Worm (Caenorhabditis elegans): ENCODE results near the gene Y75B8A.32.
A peak's percentile ranks its signal among the peaks of the same experiment; 100 is the strongest.

Gene Y75B8A.32

DNA sequence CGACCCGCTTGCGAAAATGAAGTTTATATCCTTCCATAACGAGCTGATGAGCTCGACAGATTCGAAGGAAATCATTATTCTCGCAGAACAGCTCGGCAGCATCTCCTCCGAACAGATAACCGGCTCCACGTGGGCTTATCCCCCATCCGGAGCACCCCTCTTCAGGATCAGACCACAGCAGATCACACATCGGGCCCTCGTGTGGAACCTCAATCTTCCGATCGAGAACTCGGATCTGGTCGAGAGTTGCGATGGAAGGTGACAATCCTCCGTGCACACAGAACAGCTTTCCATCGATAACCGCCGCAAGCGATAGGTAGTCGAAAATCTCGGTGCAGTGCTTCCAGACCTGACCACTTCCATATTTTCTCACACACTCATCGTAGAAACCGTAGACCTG, 17.3 kb upstream of the Y75B8A.32 start:
- no peak for TF ChIP-seq ceh-13 (GFP tag; optimal IDR thresholded peaks at IDR 0.05)
- no peak for TF ChIP-seq ceh-36 (tag; optimal IDR thresholded peaks at IDR 0.05)
- TF ChIP-seq scrt-1 (GFP tag; IDR thresholded peaks at IDR 0.05) = no peak
- TF ChIP-seq flt-1 (GFP tag; IDR thresholded peaks at IDR 0.05) = no peak
- TF ChIP-seq tbx-37 (GFP tag; conservative IDR thresholded peaks at IDR 0.05) = no peak
- TF ChIP-seq tra-4 (tag; optimal IDR thresholded peaks at IDR 0.05) = no peak
- no peak for TF ChIP-seq aly-1 (tag; optimal IDR thresholded peaks at IDR 0.05)
- no peak for TF ChIP-seq tbx-11 (GFP tag; IDR thresholded peaks at IDR 0.05)
- no peak for TF ChIP-seq hmg-4 (GFP tag; optimal IDR thresholded peaks at IDR 0.05)
- TF ChIP-seq B0310.2 (tag; optimal IDR thresholded peaks at IDR 0.05) = no peak

DNA sequence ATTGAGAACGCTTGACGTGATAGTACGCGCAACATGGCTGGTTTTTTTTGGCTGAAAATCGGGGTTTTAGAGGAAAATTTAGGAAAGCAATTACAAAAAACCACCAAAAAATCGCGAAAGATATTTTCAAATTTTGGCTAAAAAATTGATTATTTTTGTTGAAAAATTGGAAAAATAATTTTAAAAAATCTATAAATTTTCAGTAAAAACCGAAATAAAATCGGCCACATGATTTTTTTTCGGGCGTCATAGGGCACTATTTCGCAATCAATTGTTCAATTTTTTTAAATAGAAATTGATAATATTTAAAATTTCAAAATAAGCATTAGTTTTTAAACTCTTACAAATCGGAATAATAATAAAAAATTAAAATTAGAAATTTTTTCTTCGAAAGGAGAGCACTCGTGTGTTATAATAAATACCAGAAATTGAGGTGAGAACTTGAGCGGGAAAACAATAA, 15.5 kb upstream of the Y75B8A.32 start, which contains the start of gene glrx-5:
glrx-5 (minus strand) TSS at position 51 of the 460 bp plus-strand sequence.
- TF ChIP-seq aly-1 (tag; optimal IDR thresholded peaks at IDR 0.05) (no peak), tra-4 (tag; optimal IDR thresholded peaks at IDR 0.05) (no peak), tbx-37 (GFP tag; conservative IDR thresholded peaks at IDR 0.05) (no peak), ceh-13 (GFP tag; optimal IDR thresholded peaks at IDR 0.05) (no peak), F13C5.2 (tag; optimal IDR thresholded peaks at IDR 0.05) (no peak), hmbx-1 (tag; optimal IDR thresholded peaks at IDR 0.05) (no peak), tbx-11 (GFP tag; IDR thresholded peaks at IDR 0.05) (no peak), sea-1 (GFP tag; conservative IDR thresholded peaks at IDR 0.05) (no peak), ets-7 (tag; optimal IDR thresholded peaks at IDR 0.05) (no peak), flt-1 (GFP tag; IDR thresholded peaks at IDR 0.05) (no peak), ama-1 (optimal IDR thresholded peaks at IDR 0.05) (no peak), B0310.2 (tag; optimal IDR thresholded peaks at IDR 0.05) (no peak), pes-1 (GFP tag; IDR thresholded peaks at IDR 0.05) (no peak), scrt-1 (GFP tag; IDR thresholded peaks at IDR 0.05) (no peak), hnd-1 (tag; optimal IDR thresholded peaks at IDR 0.05) (no peak), ceh-36 (tag; optimal IDR thresholded peaks at IDR 0.05) (no peak), hmg-4 (GFP tag; optimal IDR thresholded peaks at IDR 0.05) (no peak)

DNA sequence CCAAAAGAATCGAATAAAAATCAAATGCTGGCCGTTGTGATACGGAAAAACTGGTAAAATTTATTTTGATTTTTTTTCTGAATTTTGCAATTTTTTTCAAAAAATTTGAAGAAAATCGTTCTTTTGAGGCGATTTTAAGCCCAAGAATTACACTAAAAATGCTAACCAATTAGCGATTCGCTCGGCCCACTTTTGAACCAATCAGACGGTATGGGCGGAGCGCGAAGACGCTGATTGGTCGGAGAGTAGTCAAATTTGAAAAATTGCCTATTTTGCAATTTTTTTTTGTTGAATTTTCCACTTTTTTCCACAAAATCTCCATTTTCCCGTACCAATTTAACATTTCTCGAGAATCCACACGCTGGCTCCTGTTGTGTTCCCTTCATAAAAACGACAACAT, 14.9 kb upstream of the Y75B8A.32 start:
- TF ChIP-seq scrt-1 (GFP tag; IDR thresholded peaks at IDR 0.05) (no peak), ets-7 (tag; optimal IDR thresholded peaks at IDR 0.05) (no peak), hmbx-1 (tag; optimal IDR thresholded peaks at IDR 0.05) (no peak), hmg-4 (GFP tag; optimal IDR thresholded peaks at IDR 0.05) (no peak), F13C5.2 (tag; optimal IDR thresholded peaks at IDR 0.05) (no peak), hnd-1 (tag; optimal IDR thresholded peaks at IDR 0.05) (no peak), pes-1 (GFP tag; IDR thresholded peaks at IDR 0.05) (no peak), ama-1 (optimal IDR thresholded peaks at IDR 0.05) (no peak), sea-1 (GFP tag; conservative IDR thresholded peaks at IDR 0.05) (no peak), B0310.2 (tag; optimal IDR thresholded peaks at IDR 0.05) (no peak), tbx-11 (GFP tag; IDR thresholded peaks at IDR 0.05) (no peak)

DNA sequence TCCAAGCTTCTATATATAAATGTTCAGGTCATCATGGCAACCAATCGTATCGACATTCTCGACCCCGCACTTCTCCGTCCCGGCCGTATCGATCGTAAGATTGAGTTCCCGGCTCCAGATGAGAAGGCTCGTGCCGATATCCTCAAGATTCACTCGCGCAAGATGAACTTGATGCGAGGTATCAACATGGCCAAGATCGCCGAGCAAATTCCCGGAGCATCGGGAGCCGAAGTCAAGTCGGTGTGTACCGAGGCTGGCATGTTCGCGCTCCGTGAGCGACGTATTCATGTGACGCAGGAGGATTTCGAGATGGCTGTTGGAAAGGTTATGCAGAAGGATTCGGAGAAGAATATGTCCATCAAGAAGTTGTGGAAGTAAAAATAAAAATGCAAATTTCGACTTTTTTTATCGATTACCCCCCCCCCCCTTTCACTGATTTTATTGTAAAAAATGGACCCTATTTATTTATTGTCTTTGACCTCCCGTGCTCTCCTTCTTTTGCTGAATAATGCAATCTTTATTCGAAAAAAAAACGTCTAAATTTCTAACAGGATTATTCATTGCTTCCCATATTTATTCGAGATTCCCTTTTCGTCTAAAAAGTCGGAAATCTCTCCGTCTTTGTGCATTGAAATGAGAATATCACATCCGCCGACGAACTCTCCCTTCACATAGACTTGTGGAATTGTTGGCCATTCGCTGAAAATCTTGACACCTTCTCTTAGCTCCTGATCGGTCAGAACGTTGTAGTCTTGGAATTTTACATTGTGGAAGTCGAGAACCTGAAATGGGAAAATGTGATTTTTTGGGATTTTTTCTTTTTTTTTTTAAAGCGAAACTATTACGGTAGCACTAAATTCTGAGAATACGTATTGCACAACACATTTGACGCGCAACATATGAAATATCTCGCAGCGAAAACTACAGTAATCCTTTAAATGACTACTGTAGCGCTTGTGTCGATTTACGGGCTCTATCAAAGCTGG, 14.0 kb upstream of the Y75B8A.32 start:
- TF ChIP-seq ets-7 (tag; optimal IDR thresholded peaks at IDR 0.05) = no peak
- no peak for TF ChIP-seq sea-1 (GFP tag; conservative IDR thresholded peaks at IDR 0.05)
- TF ChIP-seq pes-1 (GFP tag; IDR thresholded peaks at IDR 0.05) = no peak
- TF ChIP-seq aly-1 (tag; optimal IDR thresholded peaks at IDR 0.05) = no peak
- no peak for TF ChIP-seq ceh-36 (tag; optimal IDR thresholded peaks at IDR 0.05)
- no peak for TF ChIP-seq B0310.2 (tag; optimal IDR thresholded peaks at IDR 0.05)
- TF ChIP-seq ceh-13 (GFP tag; optimal IDR thresholded peaks at IDR 0.05) = no peak
- TF ChIP-seq hmg-4 (GFP tag; optimal IDR thresholded peaks at IDR 0.05) = no peak
- TF ChIP-seq scrt-1 (GFP tag; IDR thresholded peaks at IDR 0.05) = no peak

DNA sequence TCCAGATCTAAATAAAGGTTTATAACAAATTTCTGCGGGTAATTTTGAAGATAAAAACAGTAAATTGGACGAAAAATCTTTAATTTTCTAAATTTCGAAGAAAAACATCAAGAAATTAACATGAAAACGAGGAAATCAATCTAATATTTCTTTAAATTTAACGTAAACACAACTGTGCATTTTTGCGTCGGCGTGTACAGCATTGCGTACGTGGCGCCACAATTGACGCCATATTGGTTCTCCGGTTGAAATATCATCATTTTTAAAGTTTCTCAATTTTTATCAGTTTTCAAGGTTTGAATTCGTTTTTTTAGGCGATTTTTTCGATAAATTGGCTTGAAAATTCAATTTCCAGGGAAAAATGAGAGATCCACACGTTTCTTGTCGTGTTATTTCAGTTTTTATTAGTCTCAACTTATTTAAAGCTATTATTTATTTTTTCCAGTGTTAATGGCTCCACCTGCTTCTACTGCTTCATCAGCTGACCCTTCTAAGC, 11.7 kb upstream of the Y75B8A.32 start, which contains the start of gene rpt-6:
rpt-6 (plus strand) TSS at position 446 of the 496 bp plus-strand sequence.
- TF ChIP-seq F13C5.2 (tag; optimal IDR thresholded peaks at IDR 0.05) = no peak

DNA sequence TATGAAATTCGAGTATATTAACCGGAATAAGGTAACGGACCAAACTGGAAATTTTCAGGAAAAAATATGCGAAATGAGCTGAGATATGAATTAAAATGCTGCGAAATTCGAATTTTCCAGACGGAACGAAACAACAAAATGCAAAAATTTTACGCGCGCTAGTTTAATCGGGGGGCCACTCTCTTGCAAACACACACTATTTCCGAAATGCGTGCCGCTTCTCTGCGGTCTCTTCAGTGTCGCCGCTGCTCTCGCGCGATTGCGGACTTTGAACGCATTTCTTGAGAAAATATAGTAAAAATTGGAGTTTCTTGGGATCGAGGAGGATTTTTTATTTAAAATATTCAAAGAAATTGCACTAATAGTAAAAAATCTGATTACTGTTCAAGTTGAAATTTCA, 11.1 kb upstream of the Y75B8A.32 start:
- no peak for TF ChIP-seq tra-4 (tag; optimal IDR thresholded peaks at IDR 0.05)
- no peak for TF ChIP-seq ets-7 (tag; optimal IDR thresholded peaks at IDR 0.05)
- TF ChIP-seq hnd-1 (tag; optimal IDR thresholded peaks at IDR 0.05) = no peak
- TF ChIP-seq ceh-36 (tag; optimal IDR thresholded peaks at IDR 0.05) = no peak
- no peak for TF ChIP-seq pes-1 (GFP tag; IDR thresholded peaks at IDR 0.05)
- TF ChIP-seq scrt-1 (GFP tag; IDR thresholded peaks at IDR 0.05) = no peak
- no peak for TF ChIP-seq B0310.2 (tag; optimal IDR thresholded peaks at IDR 0.05)
- TF ChIP-seq F13C5.2 (tag; optimal IDR thresholded peaks at IDR 0.05) = no peak
- no peak for TF ChIP-seq flt-1 (GFP tag; IDR thresholded peaks at IDR 0.05)
- TF ChIP-seq tbx-11 (GFP tag; IDR thresholded peaks at IDR 0.05) = no peak
- no peak for TF ChIP-seq sea-1 (GFP tag; conservative IDR thresholded peaks at IDR 0.05)
- TF ChIP-seq hmg-4 (GFP tag; optimal IDR thresholded peaks at IDR 0.05) = no peak
- no peak for TF ChIP-seq tbx-37 (GFP tag; conservative IDR thresholded peaks at IDR 0.05)

DNA sequence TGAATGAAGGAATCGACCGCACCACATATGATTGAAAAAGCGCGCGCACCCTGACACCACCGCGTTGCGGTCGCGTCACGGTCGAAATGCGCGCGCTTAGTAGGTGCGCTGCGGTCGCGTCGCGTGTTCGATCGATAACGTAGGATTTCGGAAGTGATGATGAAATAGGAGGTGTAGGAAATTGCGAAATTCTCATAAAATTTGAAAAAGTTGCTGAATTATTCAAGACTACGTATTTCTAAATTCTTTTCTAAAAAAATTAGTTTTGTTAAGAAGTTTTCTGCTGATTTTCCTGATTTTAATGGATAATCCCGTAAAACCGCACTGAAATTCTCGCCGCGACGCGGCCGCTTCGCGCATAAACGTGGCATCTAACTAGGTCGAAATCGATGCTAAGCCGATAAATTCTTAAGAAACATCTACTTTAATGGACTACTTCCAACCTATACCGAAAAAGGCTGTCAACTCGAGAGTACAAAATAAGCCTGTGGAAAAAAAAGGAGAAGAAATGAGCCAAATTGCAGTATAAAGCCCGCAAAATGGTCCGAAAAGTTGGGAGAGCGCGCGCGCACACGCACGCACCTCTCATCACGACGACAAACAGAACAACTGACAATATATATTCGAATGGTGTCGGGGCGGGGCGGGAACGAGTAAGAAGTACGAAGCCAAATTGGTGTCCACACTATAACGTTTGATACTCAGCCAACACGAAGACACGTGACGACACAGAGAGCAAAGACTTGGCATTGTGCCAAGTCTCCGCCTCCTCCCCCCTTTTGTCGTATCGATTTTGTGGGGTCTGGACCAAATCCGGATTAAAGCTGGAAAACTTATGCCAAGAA, 10.3 kb upstream of the Y75B8A.32 start, which contains the start of gene his-72:
his-72 (minus strand) TSS at position 589 of the 845 bp plus-strand sequence.
- TF ChIP-seq B0310.2 (tag; optimal IDR thresholded peaks at IDR 0.05) = peak; percentile 45
- peak; percentile 57; the same call in 1 of the 2 replicates for TF ChIP-seq pes-1 (GFP tag; IDR thresholded peaks at IDR 0.05)
- no peak for TF ChIP-seq tra-4 (tag; optimal IDR thresholded peaks at IDR 0.05)
- peak; percentile 14 for TF ChIP-seq F13C5.2 (tag; optimal IDR thresholded peaks at IDR 0.05)
- TF ChIP-seq ceh-36 (tag; optimal IDR thresholded peaks at IDR 0.05) = peak; percentile 16
- peak; percentile 97 for TF ChIP-seq ama-1 (optimal IDR thresholded peaks at IDR 0.05)
- peak; percentile 55 for TF ChIP-seq hmg-4 (GFP tag; optimal IDR thresholded peaks at IDR 0.05)
- no peak for TF ChIP-seq scrt-1 (GFP tag; IDR thresholded peaks at IDR 0.05)

Measured in whole organism, early embryonic.